Fruit fly (Drosophila melanogaster) whole organism: Measurements from ENCODE around the gene CG15136.

Experiments used
- EcR ChIP-seq, 2 experiments: fragments of >200 bp; optimal IDR thresholded peaks; 2 replicates each; lab custom pipeline; 2017; ENCODE audit warnings: missing biosample characterization in 2 of 2, missing genetic modification characterization in 2 of 2, missing genetic modification reagents in 2 of 2
- pan ChIP-seq: fragments of >200 bp; optimal IDR thresholded peaks from 2 replicates; lab custom pipeline; 2017

DNA sequence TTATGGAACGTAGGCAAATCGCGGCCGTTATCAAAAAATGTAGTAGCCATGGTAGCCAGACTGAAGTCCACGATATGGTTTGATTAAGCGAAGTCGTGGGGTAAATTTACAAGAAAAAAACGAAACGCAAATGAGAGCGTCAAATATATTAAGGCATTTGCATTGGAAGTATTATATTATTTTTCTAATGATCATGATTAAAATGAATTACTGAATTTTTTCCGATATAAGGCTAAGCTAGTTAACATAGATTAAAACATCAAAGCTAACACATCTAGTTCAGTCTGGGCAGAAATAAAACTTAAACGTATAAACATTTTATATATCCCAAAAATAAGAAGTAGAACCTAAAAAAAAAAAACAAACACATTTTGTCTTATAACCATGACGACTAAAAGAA, 39.3 kb upstream of the CG15136 start, which contains the start of gene CG12620:
- TF ChIP-seq pan (lab: Kevin White, UChicago) (no peak), EcR (GFP tag; optimal IDR thresholded peaks at IDR 0.05; lab: Kevin White, UChicago) (no peak)
